Fruit fly (Drosophila melanogaster) whole organism, embryonic: ENCODE data around the gene NANS.

Experiments
- Adf1 ChIP-seq: fragments of 200-800 bp; sonication (Bioruptor generic); IDR thresholded peaks from 2 replicates; pipeline ENCODE4 v1.3.6; 2022; ENCODE audit warnings: missing biosample characterization, missing genetic modification characterization
- Antp ChIP-seq: fragments of 200-800 bp; sonication (Bioruptor generic); optimal IDR thresholded peaks from 3 replicates; lab custom pipeline; 2016; ENCODE audit warnings: missing biosample characterization, missing genetic modification characterization
- Atf3 ChIP-seq: fragments of 200-800 bp; sonication (Bioruptor generic); optimal IDR thresholded peaks from 3 replicates; lab custom pipeline; 2016; ENCODE audit warnings: missing biosample characterization, missing genetic modification characterization
- BtbVII ChIP-seq: fragments of 200-800 bp; sonication (Bioruptor generic); optimal IDR thresholded peaks from 3 replicates; lab custom pipeline; 2017; ENCODE audit warnings: missing biosample characterization, mild to moderate bottlenecking, missing genetic modification characterization
- CG1024 ChIP-seq: fragments of 200-800 bp; sonication (Bioruptor generic); IDR thresholded peaks from 2 replicates; pipeline ENCODE4 v1.3.6; 2022; ENCODE audit warnings: missing biosample characterization, missing genetic modification characterization
- CG10267 ChIP-seq: fragments of 200-800 bp; sonication (Bioruptor generic); optimal IDR thresholded peaks from 2 replicates; lab custom pipeline; 2018; ENCODE audit warnings: missing biosample characterization, mild to moderate bottlenecking, missing genetic modification characterization, moderate library complexity
- CG11456 ChIP-seq: fragments of 200-800 bp; sonication (Bioruptor generic); IDR thresholded peaks from 3 replicates; pipeline ENCODE4 v1.3.6; 2022; ENCODE audit warnings: missing biosample characterization, missing genetic modification characterization
- CG11723 ChIP-seq: fragments of 200-800 bp; sonication (Bioruptor generic); optimal IDR thresholded peaks from 2 replicates; lab custom pipeline; 2017; ENCODE audit warnings: missing biosample characterization, mild to moderate bottlenecking, missing genetic modification characterization
- CG12219 ChIP-seq: fragments of 200-800 bp; sonication (Bioruptor generic); optimal IDR thresholded peaks from 3 replicates; lab custom pipeline; 2018; ENCODE audit warnings: missing biosample characterization, mild to moderate bottlenecking, missing genetic modification characterization
- CG13894 ChIP-seq: fragments of 200-800 bp; sonication (Bioruptor generic); optimal IDR thresholded peaks from 3 replicates; lab custom pipeline; 2018; ENCODE audit warnings: missing biosample characterization, mild to moderate bottlenecking, missing genetic modification characterization, moderate library complexity
- CG15269 ChIP-seq: fragments of 200-800 bp; sonication (Bioruptor generic); optimal IDR thresholded peaks from 2 replicates; lab custom pipeline; 2018; ENCODE audit warnings: missing biosample characterization, mild to moderate bottlenecking, missing genetic modification characterization, moderate library complexity
- CG15479 ChIP-seq: fragments of 200-800 bp; sonication (Bioruptor generic); optimal IDR thresholded peaks from 3 replicates; lab custom pipeline; 2019; ENCODE audit warnings: missing biosample characterization, mild to moderate bottlenecking, missing genetic modification characterization, moderate library complexity
- CG15514 ChIP-seq: fragments of 200-800 bp; sonication (Bioruptor generic); optimal IDR thresholded peaks from 3 replicates; lab custom pipeline; 2017; ENCODE audit warnings: missing biosample characterization, missing genetic modification characterization, mild to moderate bottlenecking, moderate library complexity, missing genetic modification reagents
- CG17328 ChIP-seq: fragments of 200-800 bp; sonication (Bioruptor generic); IDR thresholded peaks from 2 replicates; pipeline ENCODE4 v1.3.6; 2022; ENCODE audit warnings: missing biosample characterization, missing genetic modification characterization
- CG3163 ChIP-seq: fragments of 200-800 bp; sonication (Bioruptor generic); optimal IDR thresholded peaks from 3 replicates; lab custom pipeline; 2016; ENCODE audit warnings: missing biosample characterization, missing genetic modification characterization
- CG33557 ChIP-seq: fragments of 200-800 bp; sonication (Bioruptor generic); optimal IDR thresholded peaks from 2 replicates; lab custom pipeline; 2019; ENCODE audit warnings: missing biosample characterization, mild to moderate bottlenecking, missing genetic modification characterization, moderate library complexity
- CG5953 ChIP-seq: fragments of 200-800 bp; sonication (Bioruptor generic); IDR thresholded peaks from 2 replicates; pipeline ENCODE4 v1.3.6; 2022; ENCODE audit warnings: missing biosample characterization, missing genetic modification characterization
- CG7839 ChIP-seq: fragments of 200-800 bp; sonication (Bioruptor generic); optimal IDR thresholded peaks from 3 replicates; lab custom pipeline; 2018; ENCODE audit warnings: missing biosample characterization, mild to moderate bottlenecking, missing genetic modification characterization, moderate library complexity
- CG7987 ChIP-seq: fragments of 200-800 bp; sonication (Bioruptor generic); optimal IDR thresholded peaks from 2 replicates; lab custom pipeline; 2018; ENCODE audit warnings: missing biosample characterization, mild to moderate bottlenecking, missing genetic modification characterization, moderate library complexity
- CHES-1-like ChIP-seq: fragments of 200-800 bp; sonication (Bioruptor generic); optimal IDR thresholded peaks from 2 replicates; lab custom pipeline; 2016; ENCODE audit warnings: missing biosample characterization, missing genetic modification characterization
- CrebB ChIP-seq: fragments of 200-800 bp; sonication (Bioruptor generic); optimal IDR thresholded peaks from 3 replicates; lab custom pipeline; 2018; ENCODE audit warnings: missing biosample characterization, mild to moderate bottlenecking, missing genetic modification characterization
- E2f1 ChIP-seq: fragments of 200-800 bp; sonication (Bioruptor generic); IDR thresholded peaks from 2 replicates; pipeline ENCODE4 v1.3.6; 2022; ENCODE audit warnings: missing biosample characterization, missing genetic modification characterization
- H2.0 ChIP-seq: fragments of 200-800 bp; sonication (Bioruptor generic); IDR thresholded peaks from 2 replicates; pipeline ENCODE4 v1.3.6; 2022; ENCODE audit warnings: missing biosample characterization, missing genetic modification characterization
- Hmr ChIP-seq: fragments of 200-800 bp; sonication (Bioruptor generic); optimal IDR thresholded peaks from 3 replicates; lab custom pipeline; 2017; ENCODE audit warnings: mild to moderate bottlenecking, missing biosample characterization, missing genetic modification reagents, missing genetic modification characterization
- NC2β ChIP-seq: fragments of 200-800 bp; sonication (Bioruptor generic); optimal IDR thresholded peaks from 2 replicates; lab custom pipeline; 2016; ENCODE audit warnings: missing biosample characterization, missing genetic modification characterization
- Neu2 ChIP-seq: fragments of 200-800 bp; sonication (Bioruptor generic); optimal IDR thresholded peaks from 3 replicates; lab custom pipeline; 2016; ENCODE audit warnings: missing biosample characterization, missing genetic modification characterization, borderline replicate concordance
- Oaz ChIP-seq: fragments of 200-800 bp; sonication (Bioruptor generic); IDR thresholded peaks from 2 replicates; pipeline ENCODE4 v1.3.6; 2022; ENCODE audit warnings: missing biosample characterization, missing genetic modification characterization
- Oli ChIP-seq: fragments of 200-800 bp; sonication (Bioruptor generic); optimal IDR thresholded peaks from 2 replicates; lab custom pipeline; 2018; ENCODE audit warnings: missing biosample characterization, mild to moderate bottlenecking, missing genetic modification characterization, moderate library complexity
- Sox102F ChIP-seq: fragments of 200-800 bp; sonication (Bioruptor generic); optimal IDR thresholded peaks from 2 replicates; lab custom pipeline; 2018; ENCODE audit warnings: missing biosample characterization, mild to moderate bottlenecking, missing genetic modification characterization, moderate library complexity
- Spps ChIP-seq: fragments of 200-800 bp; sonication (Bioruptor generic); optimal IDR thresholded peaks from 2 replicates; lab custom pipeline; 2018; ENCODE audit warnings: missing biosample characterization, mild to moderate bottlenecking, missing genetic modification characterization
- Sry-δ ChIP-seq: fragments of 200-800 bp; sonication (Bioruptor generic); optimal IDR thresholded peaks from 2 replicates; lab custom pipeline; 2016; ENCODE audit warnings: missing biosample characterization, missing genetic modification characterization
- Vsx1 ChIP-seq: fragments of 200-800 bp; sonication (Bioruptor generic); optimal IDR thresholded peaks from 2 replicates; lab custom pipeline; 2017; ENCODE audit warnings: missing biosample characterization, mild to moderate bottlenecking, missing genetic modification characterization, missing genetic modification reagents
- Xbp1 ChIP-seq: fragments of 200-800 bp; sonication (Bioruptor generic); optimal IDR thresholded peaks from 3 replicates; lab custom pipeline; 2016; ENCODE audit warnings: missing biosample characterization, mild to moderate bottlenecking, missing genetic modification characterization
- ase ChIP-seq: fragments of 200-800 bp; sonication (Bioruptor generic); IDR thresholded peaks from 3 replicates; pipeline ENCODE4 v1.3.6; 2022; ENCODE audit warnings: missing biosample characterization, missing genetic modification characterization
- br ChIP-seq: fragments of >200 bp; optimal IDR thresholded peaks from 2 replicates; lab custom pipeline; 2017
- cad ChIP-seq: fragments of >200 bp; optimal IDR thresholded peaks from 2 replicates; lab custom pipeline; 2017; ENCODE audit warnings: missing biosample characterization, missing genetic modification characterization
- cg ChIP-seq: fragments of 200-800 bp; sonication (Bioruptor generic); optimal IDR thresholded peaks from 3 replicates; lab custom pipeline; 2019; ENCODE audit warnings: missing biosample characterization, mild to moderate bottlenecking, missing genetic modification characterization, moderate library complexity
- exex ChIP-seq: fragments of 200-800 bp; sonication (Bioruptor generic); optimal IDR thresholded peaks from 4 replicates; lab custom pipeline; 2018; ENCODE audit warnings: missing biosample characterization, mild to moderate bottlenecking, missing genetic modification characterization, moderate library complexity
- eyg ChIP-seq: fragments of 200-800 bp; sonication (Bioruptor generic); optimal IDR thresholded peaks from 3 replicates; lab custom pipeline; 2016; ENCODE audit warnings: missing biosample characterization, missing genetic modification characterization
- gcm ChIP-seq: fragments of 200-800 bp; sonication (Bioruptor generic); optimal IDR thresholded peaks from 2 replicates; lab custom pipeline; 2019; ENCODE audit warnings: missing biosample characterization, mild to moderate bottlenecking, missing genetic modification characterization, moderate library complexity
- gcm2 ChIP-seq: fragments of 200-800 bp; sonication (Bioruptor generic); optimal IDR thresholded peaks from 2 replicates; lab custom pipeline; 2016; ENCODE audit warnings: missing biosample characterization, missing genetic modification characterization
- jigr1 ChIP-seq: fragments of 200-800 bp; sonication (Bioruptor generic); IDR thresholded peaks from 3 replicates; pipeline ENCODE4 v1.3.6; 2022; ENCODE audit warnings: missing biosample characterization, missing genetic modification characterization
- ken ChIP-seq: fragments of 200-800 bp; sonication (Bioruptor generic); IDR thresholded peaks from 3 replicates; pipeline ENCODE4 v1.3.6; 2022; ENCODE audit warnings: missing biosample characterization, missing genetic modification characterization
- lilli ChIP-seq: fragments of 200-800 bp; sonication (Bioruptor generic); optimal IDR thresholded peaks from 3 replicates; lab custom pipeline; 2016; ENCODE audit warnings: missing biosample characterization, missing genetic modification characterization
- oc ChIP-seq: fragments of 200-800 bp; sonication (Bioruptor generic); optimal IDR thresholded peaks from 2 replicates; lab custom pipeline; 2018; ENCODE audit warnings: missing biosample characterization, mild to moderate bottlenecking, missing genetic modification characterization, moderate library complexity
- shn ChIP-seq: fragments of 200-800 bp; sonication (Bioruptor generic); optimal IDR thresholded peaks from 3 replicates; lab custom pipeline; 2016; ENCODE audit warnings: missing biosample characterization, missing genetic modification characterization
- slp2 ChIP-seq: fragments of 200-800 bp; sonication (Bioruptor generic); optimal IDR thresholded peaks from 2 replicates; lab custom pipeline; 2016; ENCODE audit warnings: missing biosample characterization, missing genetic modification characterization
- sob ChIP-seq: fragments of 200-800 bp; sonication (Bioruptor generic); IDR thresholded peaks from 2 replicates; pipeline ENCODE4 v1.3.6; 2022; ENCODE audit warnings: missing biosample characterization, missing genetic modification characterization
- sug ChIP-seq: fragments of 200-800 bp; optimal IDR thresholded peaks from 2 replicates; lab custom pipeline; 2019; ENCODE audit warnings: missing biosample characterization, mild to moderate bottlenecking, missing genetic modification characterization, moderate library complexity
- tna ChIP-seq: fragments of 200-800 bp; sonication (Bioruptor generic); IDR thresholded peaks from 2 replicates; pipeline ENCODE4 v1.3.6; 2022; ENCODE audit warnings: missing biosample characterization, missing genetic modification characterization; ENCODE audit not compliant: partially characterized antibody
- ttk ChIP-seq: fragments of 200-800 bp; sonication (Bioruptor generic); IDR thresholded peaks from 2 replicates; pipeline ENCODE4 v2.1.2; 2022; ENCODE audit warnings: missing biosample characterization, missing genetic modification characterization

NANS gene

dm6 chr3R:12402935-12403334 lies 23.4 kb upstream of the NANS start (continued):
- TF ChIP-seq Neu2 (GFP tag; lab: Kevin White, UChicago) (peak; percentile 86), tna (GFP tag; lab: Robert Waterston, UW) (no peak), CG7839 (tag; lab: Kevin White, UChicago) (peak; percentile 99), CG1024 (GFP tag; lab: Robert Waterston, UW) (peak; percentile 97), oc (tag; lab: Kevin White, UChicago) (peak; percentile 98), Adf1 (peak; percentile 77), CG15269 (tag; lab: Kevin White, UChicago) (peak; percentile 98), CG15479 (GFP tag; lab: Kevin White, UChicago) (peak; percentile 71), Hmr (GFP tag; lab: Kevin White, UChicago) (peak; percentile 97), CHES-1-like (peak; percentile 90), CG12219 (GFP tag; lab: Kevin White, UChicago) (peak; percentile 98), Oaz (GFP tag; lab: Robert Waterston, UW) (peak; percentile 92), Vsx1 (GFP tag; lab: Kevin White, UChicago) (peak; percentile 92), lilli (GFP tag; lab: Kevin White, UChicago) (peak; percentile 96), sug (tag; lab: Kevin White, UChicago) (peak; percentile 97), gcm2 (GFP tag; lab: Kevin White, UChicago) (peak; percentile 92), Atf3 (peak; percentile 92), CG17328 (GFP tag; lab: Robert Waterston, UW) (peak; percentile 98), CG11456 (peak; percentile 93; the same call in 2 of the 3 replicates), CG15514 (peak; percentile 95), ttk (peak; percentile 93), CG10267 (tag; lab: Kevin White, UChicago) (peak; percentile 100), H2.0 (GFP tag; lab: Robert Waterston, UW) (peak; percentile 96), eyg (GFP tag; lab: Kevin White, UChicago) (peak; percentile 91), CG11723 (GFP tag; lab: Kevin White, UChicago) (peak; percentile 94), ken (peak; percentile 96), ase (GFP tag; lab: Robert Waterston, UW) (peak; percentile 94), slp2 (GFP tag; lab: Kevin White, UChicago) (peak; percentile 93), Antp (GFP tag; lab: Kevin White, UChicago) (peak; percentile 86), shn (GFP tag; lab: Kevin White, UChicago) (peak; percentile 75), CG13894 (tag; lab: Kevin White, UChicago) (peak; percentile 99), CG5953 (peak; percentile 94), cg (GFP tag; lab: Kevin White, UChicago) (no peak), exex (tag; lab: Kevin White, UChicago) (peak; percentile 92), NC2β (GFP tag; lab: Kevin White, UChicago) (peak; percentile 99), br (lab: Kevin White, UChicago) (no peak), BtbVII (peak; percentile 100), Spps (tag; lab: Kevin White, UChicago) (peak; percentile 98), CG33557 (GFP tag; lab: Kevin White, UChicago) (peak; percentile 99), Sox102F (GFP tag; lab: Kevin White, UChicago) (peak; percentile 98), CrebB (peak; percentile 98), jigr1 (GFP tag; lab: Robert Waterston, UW) (peak; percentile 76; the same call in 2 of the 3 replicates), Sry-δ (GFP tag; lab: Kevin White, UChicago) (peak; percentile 66), Xbp1 (GFP tag; lab: Kevin White, UChicago) (peak; percentile 97), CG3163 (GFP tag; lab: Kevin White, UChicago) (peak; percentile 75), gcm (GFP tag; lab: Kevin White, UChicago) (peak; percentile 98), Oli (tag; lab: Kevin White, UChicago) (peak; percentile 97), sob (peak; percentile 97), E2f1 (GFP tag; lab: Robert Waterston, UW) (peak; percentile 95), cad (GFP tag; lab: Kevin White, UChicago) (no peak), CG7987 (peak; percentile 96)
